Worm (Caenorhabditis elegans): Measurements from ENCODE around the gene set-31.

set-31 gene

ce11 chrV:14423268-14423667 is 5.6 kb downstream of the set-31 start, which contains the start of gene rpoa-12 (continued):
- TF ChIP-seq snpc-4 (tag; optimal IDR thresholded peaks at IDR 0.05) (no peak), mef-2 (tag; optimal IDR thresholded peaks at IDR 0.05) (no peak), mab-9 (GFP tag; IDR thresholded peaks at IDR 0.05) (no peak), nhr-28 (tag; optimal IDR thresholded peaks at IDR 0.05) (no peak), lin-35 (GFP tag; optimal IDR thresholded peaks at IDR 0.05) (peak; percentile 27 to 76), unc-62 (GFP tag; optimal IDR thresholded peaks at IDR 0.05) (no peak), dsc-1 (tag; optimal IDR thresholded peaks at IDR 0.05) (peak; percentile 42), efl-3 (GFP tag; optimal IDR thresholded peaks at IDR 0.05) (no peak), nhr-19 (GFP tag; conservative IDR thresholded peaks at IDR 0.05) (0 out of 2 replicates have a peak, but pooled peaks have one; percentile 5)

ce11 chrV:14424958-14425492 is 7.3 kb downstream of the set-31 start, which contains the start of gene rrsr-1:
TSS of gene rrsr-1 (minus strand) at chrV:14425008.
- TF ChIP-seq unc-30 (tag; optimal IDR thresholded peaks at IDR 0.05) (no peak), nhr-19 (GFP tag; conservative IDR thresholded peaks at IDR 0.05) (peak; percentile 42), tbx-2 (tag; optimal IDR thresholded peaks at IDR 0.05) (peak; percentile 42), zag-1 (tag; optimal IDR thresholded peaks at IDR 0.05) (no peak), xbp-1 (tag; optimal IDR thresholded peaks at IDR 0.05) (peak; percentile 49), irx-1 (tag; optimal IDR thresholded peaks at IDR 0.05) (peak; percentile 29), unc-86 (tag; optimal IDR thresholded peaks at IDR 0.05) (peak; percentile 19), mep-1 (tag; optimal IDR thresholded peaks at IDR 0.05) (no peak), fkh-10 (GFP tag; optimal IDR thresholded peaks at IDR 0.05) (no peak), nhr-20 (tag; optimal IDR thresholded peaks at IDR 0.05) (peak; percentile 47), unc-130 (tag; optimal IDR thresholded peaks at IDR 0.05) (peak; percentile 75), blmp-1 (tag; optimal IDR thresholded peaks at IDR 0.05) (peak; percentile 21), mef-2 (tag; optimal IDR thresholded peaks at IDR 0.05) (no peak), lin-15B (tag; optimal IDR thresholded peaks at IDR 0.05) (no peak), nhr-11 (tag; optimal IDR thresholded peaks at IDR 0.05) (peak; percentile 2), ztf-11 (tag; optimal IDR thresholded peaks at IDR 0.05) (peak in 1 of 2 experiments; percentile 6), lir-3 (tag; optimal IDR thresholded peaks at IDR 0.05; ENCODE audit: poor library complexity) (peak; percentile 15), nhr-90 (tag; optimal IDR thresholded peaks at IDR 0.05; ENCODE audit: poor library complexity) (peak; percentile 60), ets-5 (GFP tag; IDR thresholded peaks at IDR 0.05) (no peak), ceh-82 (tag; optimal IDR thresholded peaks at IDR 0.05) (peak in 2 of 3 experiments; percentile 20 to 34), dpl-1 (GFP tag; optimal IDR thresholded peaks at IDR 0.05) (peak; percentile 35 to 47 (median 41)), pax-3 (tag; optimal IDR thresholded peaks at IDR 0.05) (peak; percentile 25), ceh-8 (GFP tag; optimal IDR thresholded peaks at IDR 0.05) (no peak), vab-15 (tag; optimal IDR thresholded peaks at IDR 0.05) (no peak), elt-3 (tag; optimal IDR thresholded peaks at IDR 0.05) (no peak), swsn-7 (tag; optimal IDR thresholded peaks at IDR 0.05) (peak; percentile 64), lin-39 (tag; optimal IDR thresholded peaks at IDR 0.05) (peak; percentile 6), rnt-1 (tag; optimal IDR thresholded peaks at IDR 0.05) (peak; percentile 78), sox-4 (tag; optimal IDR thresholded peaks at IDR 0.05) (peak; percentile 15), skn-1 (tag; optimal IDR thresholded peaks at IDR 0.05) (peak; percentile 74), isw-1 (GFP tag; IDR thresholded peaks at IDR 0.05) (peak; percentile 3; the same call in 1 of the 2 replicates), lsy-2 (tag; optimal IDR thresholded peaks at IDR 0.05) (peak in 1 of 2 experiments; percentile 40), egl-13 (tag; optimal IDR thresholded peaks at IDR 0.05) (no peak), nhr-47 (tag; optimal IDR thresholded peaks at IDR 0.05) (peak; percentile 68), efl-1 (optimal IDR thresholded peaks at IDR 0.05) (peak; percentile 49 to 58), efl-1 (GFP tag; optimal IDR thresholded peaks at IDR 0.05 in 1 of 2) (peak; percentile 32 to 96), dsc-1 (tag; optimal IDR thresholded peaks at IDR 0.05) (peak; percentile 36), nhr-77 (tag; optimal IDR thresholded peaks at IDR 0.05) (no peak), ceh-90 (tag; optimal IDR thresholded peaks at IDR 0.05) (no peak), zip-4 (GFP tag; optimal IDR thresholded peaks at IDR 0.05) (no peak), snpc-4 (tag; optimal IDR thresholded peaks at IDR 0.05) (peak; percentile 57), lin-35 (GFP tag; optimal IDR thresholded peaks at IDR 0.05) (peak in 1 of 2 experiments; percentile 54), sup-37 (GFP tag; optimal IDR thresholded peaks at IDR 0.05) (no peak), pag-3 (tag; optimal IDR thresholded peaks at IDR 0.05; ENCODE audit: borderline replicate concordance, insufficient read depth) (no peak), hlh-17 (GFP tag; optimal IDR thresholded peaks at IDR 0.05; ENCODE audit: borderline replicate concordance) (no peak)
